Fruit fly (Drosophila melanogaster): ENCODE data around the gene Cp7Fa.

Gene Cp7Fa

DNA sequence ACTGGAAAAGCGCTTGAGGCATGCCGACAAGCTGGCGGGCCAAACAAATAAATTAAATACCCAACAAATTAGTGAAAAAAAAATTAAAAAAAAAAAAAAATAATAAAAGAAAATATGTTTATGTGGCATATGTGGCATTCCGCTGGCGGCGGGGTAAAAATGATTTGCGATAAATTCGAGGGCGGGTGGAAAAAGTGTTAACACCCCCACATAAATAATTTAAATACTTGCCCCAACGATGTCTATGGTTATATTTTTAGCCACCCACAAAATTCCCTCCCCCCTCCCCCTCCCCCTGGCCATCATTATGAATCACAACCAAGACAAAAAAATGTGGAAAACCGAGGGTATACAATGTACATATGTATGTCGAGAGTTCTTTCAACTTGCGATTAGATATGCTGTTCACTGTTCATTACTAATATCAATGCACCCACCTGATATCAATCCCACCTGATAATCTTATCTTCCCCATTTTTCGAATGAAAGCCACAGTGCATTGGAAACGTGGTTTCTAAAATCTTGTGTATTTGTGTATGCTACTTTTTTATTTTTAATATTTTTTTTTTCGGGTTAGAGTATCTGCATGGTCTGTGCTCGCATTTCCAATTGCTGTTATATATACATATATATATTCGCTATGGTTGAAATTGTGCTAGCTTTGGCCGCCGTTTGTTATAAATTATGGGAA, 20.3 kb upstream of the Cp7Fa start:
- TF ChIP-seq CG34367 (tag; optimal IDR thresholded peaks at IDR 0.05), result no peak
- no peak for TF ChIP-seq CG14655 (GFP tag; optimal IDR thresholded peaks at IDR 0.05)
- TF ChIP-seq CG9948 (tag; optimal IDR thresholded peaks at IDR 0.05), result no peak
- no peak for TF ChIP-seq Pif1B (GFP tag; optimal IDR thresholded peaks at IDR 0.05)
- no peak for TF ChIP-seq CG12605 (GFP tag; IDR thresholded peaks at IDR 0.05)
- no peak for TF ChIP-seq gl (tag; optimal IDR thresholded peaks at IDR 0.05)
- TF ChIP-seq CG8301 (tag; optimal IDR thresholded peaks at IDR 0.05), result no peak
- no peak for TF ChIP-seq CG8159 (tag; optimal IDR thresholded peaks at IDR 0.05)
- no peak for TF ChIP-seq Ets98B (GFP tag; IDR thresholded peaks at IDR 0.05)
- no peak for TF ChIP-seq CG17806 (tag; optimal IDR thresholded peaks at IDR 0.05)
- TF ChIP-seq CG10348 (GFP tag; IDR thresholded peaks at IDR 0.05), result no peak
- no peak for TF ChIP-seq CG15710 (tag; optimal IDR thresholded peaks at IDR 0.05)

DNA sequence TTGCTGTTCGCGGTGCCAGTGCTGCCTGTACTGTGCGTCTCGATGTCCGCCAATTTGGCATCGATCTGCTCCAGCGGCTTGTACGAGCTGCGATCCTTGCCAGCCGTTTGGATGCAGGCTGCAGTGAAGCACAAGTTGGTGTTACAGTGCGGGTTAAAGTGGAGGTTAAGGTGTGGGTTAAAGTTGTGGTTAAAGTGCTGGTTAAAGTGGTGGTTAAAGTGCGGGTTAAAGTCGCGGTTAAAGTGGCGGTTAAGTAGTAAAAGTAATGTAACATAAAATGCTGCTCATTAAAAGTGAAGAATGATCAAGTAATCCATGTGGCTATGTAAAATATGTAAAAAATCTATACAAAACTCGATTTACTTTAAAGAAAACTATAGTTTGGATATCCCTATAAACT, 18.5 kb upstream of the Cp7Fa start:
- TF ChIP-seq rn (GFP tag; IDR thresholded peaks at IDR 0.05) (no peak), CG13204 (GFP tag; optimal IDR thresholded peaks at IDR 0.05) (no peak), CG32121 (GFP tag; IDR thresholded peaks at IDR 0.05) (no peak), CG14655 (GFP tag; optimal IDR thresholded peaks at IDR 0.05) (no peak), CG8159 (tag; optimal IDR thresholded peaks at IDR 0.05) (no peak), gl (tag; optimal IDR thresholded peaks at IDR 0.05) (no peak), Pif1A (GFP tag; optimal IDR thresholded peaks at IDR 0.05) (no peak), EcR (GFP tag; optimal IDR thresholded peaks at IDR 0.05) (no peak), CG8301 (tag; optimal IDR thresholded peaks at IDR 0.05) (no peak), CG17806 (tag; optimal IDR thresholded peaks at IDR 0.05) (no peak), fd96Ca (GFP tag; IDR thresholded peaks at IDR 0.05) (no peak), CG10348 (GFP tag; IDR thresholded peaks at IDR 0.05) (no peak), Snoo (tag; optimal IDR thresholded peaks at IDR 0.05) (no peak), CG9948 (tag; optimal IDR thresholded peaks at IDR 0.05) (no peak), CG4496 (GFP tag; IDR thresholded peaks at IDR 0.05) (no peak), D1 (tag; optimal IDR thresholded peaks at IDR 0.05) (no peak), Ets98B (GFP tag; IDR thresholded peaks at IDR 0.05) (no peak), CG34367 (tag; optimal IDR thresholded peaks at IDR 0.05) (no peak), CG15710 (tag; optimal IDR thresholded peaks at IDR 0.05) (no peak), Pif1B (GFP tag; optimal IDR thresholded peaks at IDR 0.05) (no peak)

DNA sequence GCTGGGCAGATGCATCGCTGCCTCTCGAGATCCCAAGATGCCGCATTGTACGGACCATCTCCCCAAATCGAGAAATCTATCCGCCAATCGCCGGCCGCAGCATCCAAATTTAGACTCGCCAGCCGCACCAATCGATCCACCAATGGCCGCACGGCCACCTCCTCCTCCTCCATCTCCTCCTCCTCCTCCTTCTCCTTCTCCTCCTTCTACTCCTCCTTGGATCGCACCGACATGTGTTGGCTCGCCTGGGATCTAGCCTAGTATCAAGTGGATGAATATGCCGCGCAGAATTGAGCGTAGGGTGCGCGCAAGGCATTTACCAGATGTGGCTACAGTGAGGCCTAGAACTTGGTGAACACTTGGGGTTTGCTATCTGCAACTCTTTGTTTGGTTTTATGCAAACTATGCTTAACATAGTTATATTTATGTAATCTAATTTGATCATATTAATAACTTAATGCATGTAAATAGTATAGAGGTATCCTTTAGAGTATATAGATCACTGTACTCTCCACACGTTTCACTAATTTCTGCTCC, 15.6 kb upstream of the Cp7Fa start, which contains the start of gene org-1:
org-1 (minus strand) TSS at position 51 of the 537 bp plus-strand sequence.
- peak; percentile 97 for TF ChIP-seq CG4496 (GFP tag; IDR thresholded peaks at IDR 0.05)
- peak; percentile 92 for TF ChIP-seq CG14655 (GFP tag; optimal IDR thresholded peaks at IDR 0.05)
- no peak for TF ChIP-seq D1 (tag; optimal IDR thresholded peaks at IDR 0.05)
- peak; percentile 94 for TF ChIP-seq Ets98B (GFP tag; IDR thresholded peaks at IDR 0.05)
- TF ChIP-seq Snoo (tag; optimal IDR thresholded peaks at IDR 0.05), result peak; percentile 72
- TF ChIP-seq CG8301 (tag; optimal IDR thresholded peaks at IDR 0.05), result peak; percentile 89
- peak; percentile 93 for TF ChIP-seq CG34367 (tag; optimal IDR thresholded peaks at IDR 0.05)
- TF ChIP-seq CG8159 (tag; optimal IDR thresholded peaks at IDR 0.05), result peak; percentile 93
- TF ChIP-seq CG10348 (GFP tag; IDR thresholded peaks at IDR 0.05), result peak; percentile 81
- peak; percentile 94 for TF ChIP-seq CG12605 (GFP tag; IDR thresholded peaks at IDR 0.05)
- peak; percentile 86 for TF ChIP-seq Pif1B (GFP tag; optimal IDR thresholded peaks at IDR 0.05)
- TF ChIP-seq CG15710 (tag; optimal IDR thresholded peaks at IDR 0.05), result peak; percentile 94
- TF ChIP-seq EcR (GFP tag; optimal IDR thresholded peaks at IDR 0.05), result no peak
- peak; percentile 86 for TF ChIP-seq gl (tag; optimal IDR thresholded peaks at IDR 0.05)
- TF ChIP-seq CG13204 (GFP tag; optimal IDR thresholded peaks at IDR 0.05), result peak; percentile 81
- peak; percentile 89 for TF ChIP-seq Pif1A (GFP tag; optimal IDR thresholded peaks at IDR 0.05)
- TF ChIP-seq fd96Ca (GFP tag; IDR thresholded peaks at IDR 0.05), result peak; percentile 94
- peak; percentile 93 for TF ChIP-seq CG9948 (tag; optimal IDR thresholded peaks at IDR 0.05)
- peak; percentile 90 for TF ChIP-seq CG32121 (GFP tag; IDR thresholded peaks at IDR 0.05)
- TF ChIP-seq rn (GFP tag; IDR thresholded peaks at IDR 0.05), result peak; percentile 92
- peak; percentile 93 for TF ChIP-seq CG17806 (tag; optimal IDR thresholded peaks at IDR 0.05)

DNA sequence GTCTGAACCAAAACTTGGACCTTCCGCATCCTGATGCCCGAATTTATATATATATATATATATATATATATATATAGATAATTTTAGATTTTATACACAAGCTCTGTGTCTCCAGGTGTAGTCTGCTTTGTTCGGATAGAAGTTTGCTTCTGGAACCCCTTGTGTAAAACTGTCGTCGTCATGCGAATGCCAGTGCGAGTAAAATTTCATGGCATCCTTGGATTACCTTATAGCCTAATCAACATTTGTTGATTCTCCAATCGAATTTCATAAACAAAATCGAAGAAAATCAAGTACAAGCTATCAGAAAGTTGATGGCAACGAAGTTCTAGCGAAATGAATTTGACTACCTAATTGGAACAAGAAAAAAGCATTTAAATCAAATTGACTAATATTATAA, 13.2 kb upstream of the Cp7Fa start, which contains the start of gene CG32713:
CG32713 (minus strand) TSS at position 101 of the 400 bp plus-strand sequence.
- TF ChIP-seq CG4496 (GFP tag; IDR thresholded peaks at IDR 0.05) (no peak), gl (tag; optimal IDR thresholded peaks at IDR 0.05) (no peak), Snoo (tag; optimal IDR thresholded peaks at IDR 0.05) (no peak), CG34367 (tag; optimal IDR thresholded peaks at IDR 0.05) (no peak), CG10348 (GFP tag; IDR thresholded peaks at IDR 0.05) (no peak), CG9948 (tag; optimal IDR thresholded peaks at IDR 0.05) (no peak), CG13204 (GFP tag; optimal IDR thresholded peaks at IDR 0.05) (no peak), CG32121 (GFP tag; IDR thresholded peaks at IDR 0.05) (no peak), EcR (GFP tag; optimal IDR thresholded peaks at IDR 0.05) (no peak), CG17806 (tag; optimal IDR thresholded peaks at IDR 0.05) (no peak), fd96Ca (GFP tag; IDR thresholded peaks at IDR 0.05) (no peak), D1 (tag; optimal IDR thresholded peaks at IDR 0.05) (no peak), Ets98B (GFP tag; IDR thresholded peaks at IDR 0.05) (no peak), CG12605 (GFP tag; IDR thresholded peaks at IDR 0.05) (no peak), Pif1B (GFP tag; optimal IDR thresholded peaks at IDR 0.05) (no peak), CG8159 (tag; optimal IDR thresholded peaks at IDR 0.05) (no peak), CG8301 (tag; optimal IDR thresholded peaks at IDR 0.05) (no peak)

DNA sequence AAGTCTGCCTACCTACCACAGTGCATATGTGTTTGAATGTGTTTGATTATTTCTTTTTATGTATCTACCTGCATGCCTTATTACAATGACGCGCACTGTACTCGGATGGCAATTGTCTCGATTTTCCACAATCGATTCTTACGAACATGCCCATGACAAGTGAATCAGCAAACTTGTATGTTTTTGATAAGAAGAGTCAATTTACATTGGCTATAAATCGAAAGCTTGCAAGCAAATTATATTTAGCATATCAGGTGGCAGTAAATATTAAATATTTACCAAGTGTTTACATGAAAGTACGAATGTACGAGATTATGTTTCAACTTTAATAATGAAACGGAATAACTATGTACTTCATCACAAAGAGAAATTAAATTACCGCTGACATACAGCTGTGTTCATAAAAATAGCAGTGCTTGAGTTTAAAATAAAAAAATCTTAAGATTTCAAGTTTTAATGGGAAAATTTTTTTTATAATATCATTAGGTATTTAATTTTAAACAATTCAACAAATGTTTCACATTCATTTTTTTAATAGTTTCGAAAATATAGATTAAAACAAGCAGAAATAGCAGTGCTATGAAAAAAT, 11.1 kb upstream of the Cp7Fa start:
- no peak for TF ChIP-seq CG4496 (GFP tag; IDR thresholded peaks at IDR 0.05)
- no peak for TF ChIP-seq Pif1B (GFP tag; optimal IDR thresholded peaks at IDR 0.05)
- TF ChIP-seq CG14655 (GFP tag; optimal IDR thresholded peaks at IDR 0.05), result no peak
- TF ChIP-seq CG9948 (tag; optimal IDR thresholded peaks at IDR 0.05), result no peak
- TF ChIP-seq CG17806 (tag; optimal IDR thresholded peaks at IDR 0.05), result no peak
- peak; percentile 35 for TF ChIP-seq gl (tag; optimal IDR thresholded peaks at IDR 0.05)

All from whole organism, pupa.